Worm (Caenorhabditis elegans) whole organism, L4 larva: ENCODE results near the gene ZK418.2.
A peak's percentile ranks its signal among the peaks of the same experiment; 100 is the strongest.

Experiments used
- F26F4.8 ChIP-seq: fragments of 200-800 bp; sonication (Bioruptor generic); conservative IDR thresholded peaks from 2 replicates; pipeline ENCODE4 v1.3.6; 2022; ENCODE audit warnings: missing genetic modification characterization, missing compliant biosample characterization
- F44E2.7 ChIP-seq: fragments of 200-800 bp; sonication (Bioruptor generic); IDR thresholded peaks from 2 replicates; pipeline ENCODE4 v2.1.2; 2022; ENCODE audit warnings: missing genetic modification characterization, missing compliant biosample characterization
- T20F7.1 ChIP-seq: fragments of 200-800 bp; sonication (Bioruptor generic); optimal IDR thresholded peaks from 2 replicates; lab custom pipeline; 2018; ENCODE audit warnings: mild to moderate bottlenecking, missing genetic modification characterization, missing compliant biosample characterization
- Y48G9A.11 ChIP-seq: fragments of 200-800 bp; sonication (Bioruptor generic); IDR thresholded peaks from 2 replicates; pipeline ENCODE4 v1.3.6; 2022; ENCODE audit warnings: missing genetic modification reagents, missing genetic modification characterization, missing compliant biosample characterization
- ZK546.5 ChIP-seq, 2 experiments: sonication (generic microtip); optimal IDR thresholded peaks; 2 replicates each; lab custom pipeline; 2017; ENCODE audit warnings: missing biosample characterization in 2 of 2, missing genetic modification characterization in 2 of 2
- aha-1 ChIP-seq: fragments of 150-350 bp; peaks from one replicate; lab custom pipeline; 2014; ENCODE audit warnings: missing biosample characterization, missing genetic modification characterization
- aly-2 ChIP-seq: sonication (generic microtip); optimal IDR thresholded peaks from 2 replicates; lab custom pipeline; 2018; ENCODE audit warnings: missing biosample characterization, missing genetic modification characterization
- arid-1 ChIP-seq: fragments of 200-800 bp; sonication (Bioruptor generic); conservative IDR thresholded peaks from 2 replicates; pipeline ENCODE4 v1.3.6; 2022; ENCODE audit warnings: missing genetic modification reagents, missing genetic modification characterization, missing compliant biosample characterization
- ceh-20 ChIP-seq: fragments of 200-800 bp; sonication (Bioruptor generic); IDR thresholded peaks from 2 replicates; pipeline ENCODE4 v1.3.6; 2022; ENCODE audit warnings: missing genetic modification reagents, missing genetic modification characterization, missing compliant biosample characterization
- ceh-28 ChIP-seq: fragments of 150-350 bp; optimal IDR thresholded peaks from 2 replicates; lab custom pipeline; 2014; ENCODE audit warnings: missing biosample characterization, missing genetic modification reagents, missing genetic modification characterization
- ceh-82 ChIP-seq: sonication (generic microtip); optimal IDR thresholded peaks from 2 replicates; lab custom pipeline; 2017; ENCODE audit warnings: missing biosample characterization, missing genetic modification characterization
- ces-1 ChIP-seq: fragments of 150-350 bp; sonication (generic microtip); optimal IDR thresholded peaks from 4 replicates; lab custom pipeline; 2014; ENCODE audit warnings: missing biosample characterization, missing genetic modification reagents, missing genetic modification characterization
- cey-2 ChIP-seq: sonication (generic microtip); optimal IDR thresholded peaks from 3 replicates; lab custom pipeline; 2017; ENCODE audit warnings: missing genetic modification characterization, mild to moderate bottlenecking, missing compliant biosample characterization, antibody characterized with exemption, borderline replicate concordance; ENCODE audit not compliant: insufficient read depth
- daf-16 ChIP-seq, 3 experiments: sonication (generic microtip); optimal IDR thresholded peaks; 2 replicates each; lab custom pipeline; 2016 to 2017; ENCODE audit warnings: missing genetic modification characterization in 3 of 3, missing genetic modification reagents in 3 of 3, mild to moderate bottlenecking in 2 of 3, missing compliant biosample characterization in 2 of 3, missing biosample characterization in 1 of 3, moderate library complexity in 1 of 3
- dmd-6 ChIP-seq: fragments of 200-800 bp; sonication (Bioruptor generic); IDR thresholded peaks from 2 replicates; pipeline ENCODE4 v1.3.6; 2022; ENCODE audit warnings: missing genetic modification reagents, missing genetic modification characterization, missing compliant biosample characterization
- dve-1 ChIP-seq: sonication (generic microtip); optimal IDR thresholded peaks from 2 replicates; lab custom pipeline; 2017; ENCODE audit warnings: antibody characterized with exemption, mild to moderate bottlenecking, missing genetic modification characterization, missing compliant biosample characterization; ENCODE audit not compliant: insufficient read depth
- egl-43 ChIP-seq: fragments of 200-800 bp; sonication (Bioruptor generic); IDR thresholded peaks from 2 replicates; pipeline ENCODE4 v1.3.6; 2022; ENCODE audit warnings: missing genetic modification reagents, missing genetic modification characterization, missing compliant biosample characterization
- fkh-10 ChIP-seq: fragments of 150-350 bp; optimal IDR thresholded peaks from 2 replicates; lab custom pipeline; 2014; ENCODE audit warnings: missing biosample characterization, missing genetic modification reagents, missing genetic modification characterization
- fos-1 ChIP-seq: fragments of 150-350 bp; optimal IDR thresholded peaks from 2 replicates; lab custom pipeline; 2014; ENCODE audit warnings: missing biosample characterization, missing genetic modification characterization
- gei-8 ChIP-seq: fragments of 200-800 bp; sonication (Bioruptor generic); optimal IDR thresholded peaks from 2 replicates; lab custom pipeline; 2018; ENCODE audit warnings: mild to moderate bottlenecking, missing genetic modification characterization, missing compliant biosample characterization
- hlh-11 ChIP-seq: fragments of 200-800 bp; sonication (Bioruptor generic); optimal IDR thresholded peaks from 2 replicates; lab custom pipeline; 2018; ENCODE audit warnings: mild to moderate bottlenecking, missing genetic modification characterization, missing compliant biosample characterization
- hlh-30 ChIP-seq: sonication (generic microtip); optimal IDR thresholded peaks from 2 replicates; lab custom pipeline; 2017; ENCODE audit warnings: antibody characterized with exemption, mild to moderate bottlenecking, missing genetic modification characterization, missing compliant biosample characterization; ENCODE audit not compliant: insufficient read depth
- lin-15B ChIP-seq: fragments of 150-350 bp; sonication (generic microtip); optimal IDR thresholded peaks from 3 replicates; lab custom pipeline; 2014; ENCODE audit warnings: missing biosample characterization, missing genetic modification characterization
- lir-3 ChIP-seq: sonication (generic microtip); optimal IDR thresholded peaks from 2 replicates; lab custom pipeline; 2016; ENCODE audit warnings: mild to moderate bottlenecking, missing genetic modification characterization, missing compliant biosample characterization
- mxl-3 ChIP-seq: fragments of 200-800 bp; sonication (Bioruptor generic); optimal IDR thresholded peaks from 2 replicates; lab custom pipeline; 2018; ENCODE audit warnings: mild to moderate bottlenecking, missing genetic modification characterization, missing compliant biosample characterization
- nhr-10 ChIP-seq: fragments of 150-350 bp; optimal IDR thresholded peaks from 2 replicates; lab custom pipeline; 2014; ENCODE audit warnings: missing biosample characterization, missing genetic modification characterization
- nhr-111 ChIP-seq: fragments of 200-800 bp; sonication (Bioruptor generic); optimal IDR thresholded peaks from 2 replicates; lab custom pipeline; 2018; ENCODE audit warnings: mild to moderate bottlenecking, missing genetic modification characterization, missing compliant biosample characterization
- nhr-237 ChIP-seq: sonication (generic microtip); optimal IDR thresholded peaks from 2 replicates; lab custom pipeline; 2017; ENCODE audit warnings: missing biosample characterization, missing genetic modification characterization
- nhr-25 ChIP-seq: sonication (generic microtip); optimal IDR thresholded peaks from 2 replicates; lab custom pipeline; 2017; ENCODE audit warnings: missing genetic modification characterization, mild to moderate bottlenecking, missing compliant biosample characterization, antibody characterized with exemption, moderate library complexity, borderline replicate concordance; ENCODE audit not compliant: insufficient read depth
- nhr-28 ChIP-seq: fragments of 150-350 bp; optimal IDR thresholded peaks from 2 replicates; lab custom pipeline; 2014; ENCODE audit warnings: missing biosample characterization, missing genetic modification characterization
- nhr-41 ChIP-seq: fragments of 200-800 bp; sonication (Bioruptor generic); IDR thresholded peaks from 2 replicates; pipeline ENCODE4 v1.3.6; 2022; ENCODE audit warnings: missing genetic modification reagents, missing genetic modification characterization, missing compliant biosample characterization
- nhr-42 ChIP-seq: fragments of 200-800 bp; sonication (Bioruptor generic); IDR thresholded peaks from 2 replicates; pipeline ENCODE4 v1.3.6; 2022; ENCODE audit warnings: missing genetic modification characterization, missing compliant biosample characterization
- nhr-76 ChIP-seq: fragments of 150-350 bp; optimal IDR thresholded peaks from 2 replicates; lab custom pipeline; 2014; ENCODE audit warnings: missing biosample characterization, missing genetic modification characterization
- pqm-1 ChIP-seq: sonication (generic microtip); optimal IDR thresholded peaks from 2 replicates; lab custom pipeline; 2017; ENCODE audit warnings: missing biosample characterization, missing genetic modification characterization
- sdz-12 ChIP-seq: fragments of 200-800 bp; sonication (Bioruptor generic); optimal IDR thresholded peaks from 2 replicates; lab custom pipeline; 2018; ENCODE audit warnings: mild to moderate bottlenecking, missing genetic modification characterization, missing compliant biosample characterization
- snpc-1.2 ChIP-seq: fragments of 200-800 bp; sonication (Bioruptor generic); IDR thresholded peaks from 2 replicates; pipeline ENCODE4 v1.3.6; 2022; ENCODE audit warnings: missing genetic modification reagents, missing genetic modification characterization, missing compliant biosample characterization
- unc-62 ChIP-seq, 3 experiments: fragments of 150-350 bp in 1 of 3; sonication (generic microtip); optimal IDR thresholded peaks in 2 of 3; peaks in 1 of 3; 1 replicate in 1 of 3; 2 replicates in 2 of 3; lab custom pipeline; 2014 to 2017; ENCODE audit warnings: missing biosample characterization in 3 of 3, missing genetic modification characterization in 3 of 3, missing genetic modification reagents in 3 of 3, missing genotype in 1 of 3
- zfp-2 ChIP-seq: sonication (generic microtip); optimal IDR thresholded peaks from 2 replicates; lab custom pipeline; 2016; ENCODE audit warnings: mild to moderate bottlenecking, missing genetic modification characterization, missing compliant biosample characterization

ZK418.2 gene

DNA sequence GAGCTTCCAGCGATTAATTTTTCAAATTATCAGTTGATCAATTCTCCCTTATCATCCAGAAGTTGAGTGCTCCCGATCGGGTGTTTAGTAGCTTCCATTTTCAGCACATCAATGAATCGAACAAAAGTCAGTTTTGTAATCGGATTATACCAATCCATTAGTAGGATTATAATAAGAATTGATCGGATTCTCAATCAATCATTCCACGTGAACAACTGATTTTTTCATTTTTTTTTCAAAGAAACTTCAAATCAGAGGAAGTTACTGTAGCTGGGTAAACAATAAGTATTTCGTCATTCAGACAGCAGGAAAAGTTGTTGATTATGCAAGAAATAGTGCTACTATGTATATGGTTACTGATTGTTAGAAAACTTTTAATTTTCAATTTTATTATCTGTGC is 15.7 kb downstream of the ZK418.2 start (continued):
- TF ChIP-seq dmd-6 (GFP tag; lab: Robert Waterston, UW): peak; percentile 14; the same call in 1 of the 2 replicates

DNA sequence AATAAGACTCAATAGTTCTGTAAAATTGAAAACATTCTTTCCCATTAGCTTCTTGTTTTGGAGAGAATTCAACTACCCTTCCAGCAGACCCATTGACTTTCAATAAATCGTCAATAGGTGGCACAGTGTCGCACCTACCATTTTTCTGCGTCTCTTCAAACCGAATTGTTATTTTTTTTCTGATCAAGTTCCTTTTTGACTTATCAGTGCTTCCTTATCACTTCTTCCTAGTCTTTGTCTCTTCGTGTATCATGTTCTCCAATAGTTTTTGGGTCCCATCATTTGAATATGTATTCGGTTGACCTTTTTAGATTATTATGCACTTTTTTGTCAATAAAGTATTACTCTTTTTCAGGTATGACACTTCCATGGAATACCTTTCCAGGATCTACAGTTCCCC is 16.8 kb downstream of the ZK418.2 start, which contains the start of gene odd-1:
TSS of gene odd-1 (plus strand) at position 349 of the 400 bp plus-strand sequence.
- TF ChIP-seq dve-1: peak; percentile 33
- TF ChIP-seq nhr-76: no peak
- TF ChIP-seq ZK546.5 (tag; optimal IDR thresholded peaks at IDR 0.05; lab: Kevin White, UChicago): no peak
- peak; percentile 82 for TF ChIP-seq aha-1 (tag; lab: Kevin White, UChicago)
- no peak for TF ChIP-seq sdz-12
- no peak for TF ChIP-seq gei-8 (GFP tag; lab: Kevin White, UChicago)
- TF ChIP-seq nhr-42 (GFP tag; lab: Robert Waterston, UW): no peak
- TF ChIP-seq fkh-10 (GFP tag; lab: Kevin White, UChicago): no peak
- no peak for TF ChIP-seq daf-16 (GFP tag; optimal IDR thresholded peaks at IDR 0.05; lab: Kevin White, UChicago)
- TF ChIP-seq daf-16 (tag; optimal IDR thresholded peaks at IDR 0.05; lab: Kevin White, UChicago): peak; percentile 49
- no peak for TF ChIP-seq aly-2
- TF ChIP-seq ceh-20: no peak
- no peak for TF ChIP-seq cey-2 (tag; lab: Kevin White, UChicago)
- no peak for TF ChIP-seq snpc-1.2 (GFP tag; lab: Robert Waterston, UW)
- no peak for TF ChIP-seq nhr-25 (tag; lab: Kevin White, UChicago)
- peak; percentile 9 for TF ChIP-seq hlh-11 (tag; lab: Kevin White, UChicago)
- no peak for TF ChIP-seq nhr-10 (tag; lab: Kevin White, UChicago)
- no peak for TF ChIP-seq nhr-237 (tag; lab: Kevin White, UChicago)
- TF ChIP-seq F26F4.8 (GFP tag; lab: Robert Waterston, UW): no peak
- TF ChIP-seq nhr-111: no peak
- TF ChIP-seq lin-15B (tag; lab: Kevin White, UChicago): no peak
- TF ChIP-seq ceh-28: no peak
- TF ChIP-seq pqm-1: peak; percentile 77
- no peak for TF ChIP-seq hlh-30 (tag; lab: Kevin White, UChicago)
- TF ChIP-seq ces-1 (GFP tag; lab: Kevin White, UChicago): no peak
- no peak for TF ChIP-seq nhr-41
- no peak for TF ChIP-seq Y48G9A.11 (GFP tag; lab: Robert Waterston, UW)
- TF ChIP-seq mxl-3 (GFP tag; lab: Kevin White, UChicago): no peak
- TF ChIP-seq T20F7.1 (GFP tag; lab: Kevin White, UChicago): no peak
- peak; percentile 24; the same call in 1 of the 2 replicates for TF ChIP-seq dmd-6 (GFP tag; lab: Robert Waterston, UW)
- TF ChIP-seq nhr-28: peak; percentile 30
- no peak for TF ChIP-seq egl-43

DNA sequence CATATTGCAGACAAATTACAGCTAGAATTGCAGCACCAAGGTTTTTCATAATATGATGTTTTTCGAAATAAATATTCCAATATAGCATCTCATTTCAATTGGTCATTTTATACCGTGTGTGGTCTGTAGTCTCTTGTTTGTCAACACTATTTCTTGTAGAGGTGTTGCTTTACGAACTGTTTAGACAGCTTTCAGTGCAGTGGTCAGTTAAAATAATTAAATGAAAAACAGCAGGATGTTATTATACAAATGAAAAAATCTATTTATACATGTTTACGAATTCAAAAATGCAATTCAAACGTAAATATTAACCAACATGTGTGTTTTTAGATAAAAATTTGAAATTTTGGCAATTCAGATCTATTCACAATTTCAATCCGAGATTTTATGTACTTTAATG is 20.7 kb downstream of the ZK418.2 start, which contains the start of gene B0280.7:
TSS of gene B0280.7 (minus strand) at position 101 of the 400 bp plus-strand sequence.
- TF ChIP-seq fkh-10 (GFP tag; lab: Kevin White, UChicago): no peak
- no peak for TF ChIP-seq lir-3 (tag; lab: Kevin White, UChicago)
- TF ChIP-seq ZK546.5 (tag; optimal IDR thresholded peaks at IDR 0.05; lab: Kevin White, UChicago): no peak
- no peak for TF ChIP-seq aly-2
- TF ChIP-seq ceh-82 (tag; lab: Kevin White, UChicago): no peak

DNA sequence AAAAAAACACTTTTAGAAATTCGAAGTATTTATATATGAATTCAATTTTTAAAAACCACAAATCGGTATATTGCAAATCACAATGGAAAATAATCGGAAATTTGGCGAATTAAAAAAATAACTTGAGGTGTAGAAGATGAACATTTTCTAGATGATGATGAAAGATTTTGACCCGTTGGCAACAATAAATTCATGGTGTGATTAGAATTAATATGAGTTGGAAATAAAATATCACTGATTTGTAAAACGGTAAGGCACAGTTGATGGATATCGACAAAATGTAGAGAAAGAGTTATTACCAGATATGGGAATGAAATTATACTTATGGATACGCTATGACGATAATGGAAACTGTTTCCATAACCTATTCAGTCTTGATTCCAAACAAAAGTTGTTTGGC is 21.1 kb downstream of the ZK418.2 start:
- TF ChIP-seq F44E2.7 (GFP tag; lab: Robert Waterston, UW): no peak
- no peak for TF ChIP-seq arid-1
- peak in 1 of 2 experiments; percentile 91 for TF ChIP-seq unc-62 (GFP tag; optimal IDR thresholded peaks at IDR 0.05 in 1 of 2; lab: Kevin White, UChicago)
- TF ChIP-seq unc-62 (tag; optimal IDR thresholded peaks at IDR 0.05; lab: Kevin White, UChicago): no peak
- TF ChIP-seq fos-1: no peak
- TF ChIP-seq zfp-2 (tag; lab: Kevin White, UChicago): no peak
